Fruit fly (Drosophila melanogaster) whole organism, embryonic: ENCODE measurements around the gene Lcp65Ab1.
A peak's percentile ranks its signal among the peaks of the same experiment; 100 is the strongest.

Experiments used
- BtbVII ChIP-seq: fragments of 200-800 bp; sonication (Bioruptor generic); optimal IDR thresholded peaks from 3 replicates; lab custom pipeline; 2017; ENCODE audit warnings: missing biosample characterization, mild to moderate bottlenecking, missing genetic modification characterization
- CG1024 ChIP-seq: fragments of 200-800 bp; sonication (Bioruptor generic); IDR thresholded peaks from 2 replicates; pipeline ENCODE4 v1.3.6; 2022; ENCODE audit warnings: missing biosample characterization, missing genetic modification characterization
- CG11456 ChIP-seq: fragments of 200-800 bp; sonication (Bioruptor generic); IDR thresholded peaks from 3 replicates; pipeline ENCODE4 v1.3.6; 2022; ENCODE audit warnings: missing biosample characterization, missing genetic modification characterization
- CG11696 ChIP-seq: fragments of 200-800 bp; sonication (Bioruptor generic); IDR thresholded peaks from 2 replicates; pipeline ENCODE4 v1.3.6; 2022; ENCODE audit warnings: missing biosample characterization, missing genetic modification characterization
- CG12104 ChIP-seq: fragments of 200-800 bp; sonication (Bioruptor generic); optimal IDR thresholded peaks from 3 replicates; lab custom pipeline; 2016; ENCODE audit warnings: missing biosample characterization, missing genetic modification characterization
- CG12299 ChIP-seq: fragments of 200-800 bp; sonication (Bioruptor generic); optimal IDR thresholded peaks from 2 replicates; lab custom pipeline; 2018; ENCODE audit warnings: missing biosample characterization, mild to moderate bottlenecking, missing genetic modification characterization
- CG1233 ChIP-seq: fragments of 200-800 bp; sonication (Bioruptor generic); optimal IDR thresholded peaks from 4 replicates; lab custom pipeline; 2018; ENCODE audit warnings: missing biosample characterization, mild to moderate bottlenecking, missing genetic modification characterization
- CG13894 ChIP-seq: fragments of 200-800 bp; sonication (Bioruptor generic); optimal IDR thresholded peaks from 3 replicates; lab custom pipeline; 2018; ENCODE audit warnings: missing biosample characterization, mild to moderate bottlenecking, missing genetic modification characterization, moderate library complexity
- CG14710 ChIP-seq: fragments of 200-800 bp; sonication (Bioruptor generic); optimal IDR thresholded peaks from 3 replicates; lab custom pipeline; 2019; ENCODE audit warnings: missing biosample characterization, mild to moderate bottlenecking, missing genetic modification characterization, moderate library complexity
- CG14965 ChIP-seq: fragments of 200-800 bp; sonication (Bioruptor generic); optimal IDR thresholded peaks from 2 replicates; lab custom pipeline; 2016; ENCODE audit warnings: missing biosample characterization, missing genetic modification characterization, borderline replicate concordance
- CG15011 ChIP-seq: fragments of 200-800 bp; sonication (Bioruptor generic); optimal IDR thresholded peaks from 3 replicates; lab custom pipeline; 2018; ENCODE audit warnings: missing biosample characterization, mild to moderate bottlenecking, missing genetic modification characterization
- CG17912 ChIP-seq: fragments of 200-800 bp; sonication (Bioruptor generic); optimal IDR thresholded peaks from 2 replicates; lab custom pipeline; 2018; ENCODE audit warnings: missing biosample characterization, mild to moderate bottlenecking, missing genetic modification characterization
- CG2120 ChIP-seq: fragments of 200-800 bp; sonication (Bioruptor generic); optimal IDR thresholded peaks from 3 replicates; lab custom pipeline; 2016; ENCODE audit warnings: missing biosample characterization, missing genetic modification characterization
- CG42726 ChIP-seq: fragments of 200-800 bp; sonication (Bioruptor generic); IDR thresholded peaks from 2 replicates; pipeline ENCODE4 v1.3.6; 2022; ENCODE audit warnings: missing biosample characterization, missing genetic modification characterization; ENCODE audit not compliant: partially characterized antibody
- CG4730 ChIP-seq: fragments of 200-800 bp; sonication (Bioruptor generic); IDR thresholded peaks from 2 replicates; pipeline ENCODE4 v1.3.6; 2022; ENCODE audit warnings: missing biosample characterization, missing genetic modification characterization
- CG6272 ChIP-seq: fragments of 200-800 bp; sonication (Bioruptor generic); IDR thresholded peaks from 2 replicates; pipeline ENCODE4 v1.3.6; 2022; ENCODE audit warnings: missing biosample characterization, missing genetic modification characterization
- CG6813 ChIP-seq: fragments of 200-800 bp; sonication (Bioruptor generic); optimal IDR thresholded peaks from 2 replicates; lab custom pipeline; 2017; ENCODE audit warnings: missing biosample characterization, missing genetic modification characterization, mild to moderate bottlenecking, moderate library complexity, missing genetic modification reagents
- CG7357 ChIP-seq: fragments of 200-800 bp; sonication (Bioruptor generic); IDR thresholded peaks from 3 replicates; pipeline ENCODE4 v1.3.6; 2022; ENCODE audit warnings: missing biosample characterization, missing genetic modification characterization
- CG8388 ChIP-seq: fragments of 200-800 bp; sonication (Bioruptor generic); optimal IDR thresholded peaks from 2 replicates; lab custom pipeline; 2019; ENCODE audit warnings: missing biosample characterization, mild to moderate bottlenecking, missing genetic modification characterization, moderate library complexity
- CG9797 ChIP-seq: fragments of 200-800 bp; sonication (Bioruptor generic); optimal IDR thresholded peaks from 3 replicates; lab custom pipeline; 2018; ENCODE audit warnings: missing biosample characterization, mild to moderate bottlenecking, missing genetic modification characterization
- ERR ChIP-seq: fragments of 200-800 bp; sonication (Bioruptor generic); optimal IDR thresholded peaks from 2 replicates; lab custom pipeline; 2016; ENCODE audit warnings: missing biosample characterization, missing genetic modification characterization
- Ets97D ChIP-seq: fragments of 200-800 bp; sonication (Bioruptor generic); optimal IDR thresholded peaks from 3 replicates; lab custom pipeline; 2016; ENCODE audit warnings: missing biosample characterization, missing genetic modification characterization
- Gsc ChIP-seq: fragments of 200-800 bp; sonication (Bioruptor generic); IDR thresholded peaks from 2 replicates; pipeline ENCODE4 v1.3.6; 2022; ENCODE audit warnings: missing biosample characterization, missing genetic modification characterization
- H15 ChIP-seq: fragments of 200-800 bp; sonication (Bioruptor generic); IDR thresholded peaks from 3 replicates; pipeline ENCODE4 v1.3.6; 2022; ENCODE audit warnings: missing biosample characterization, missing genetic modification characterization
- NC2β ChIP-seq: fragments of 200-800 bp; sonication (Bioruptor generic); optimal IDR thresholded peaks from 2 replicates; lab custom pipeline; 2016; ENCODE audit warnings: missing biosample characterization, missing genetic modification characterization
- Nf-YB ChIP-seq: fragments of 200-800 bp; sonication (Bioruptor generic); optimal IDR thresholded peaks from 3 replicates; lab custom pipeline; 2019; ENCODE audit warnings: missing biosample characterization, mild to moderate bottlenecking, missing genetic modification characterization, moderate library complexity
- Ravus ChIP-seq: fragments of 200-800 bp; sonication (Bioruptor generic); IDR thresholded peaks from 2 replicates; pipeline ENCODE4 v1.3.6; 2022; ENCODE audit warnings: missing biosample characterization, missing genetic modification characterization
- Sry-δ ChIP-seq: fragments of 200-800 bp; sonication (Bioruptor generic); optimal IDR thresholded peaks from 2 replicates; lab custom pipeline; 2016; ENCODE audit warnings: missing biosample characterization, missing genetic modification characterization
- Stat92E ChIP-seq, 3 experiments: fragments of >200 bp in 2 of 3; fragments of 200-800 bp in 1 of 3; sonication (Bioruptor generic) in 1 of 3; optimal IDR thresholded peaks; 2 replicates each; lab custom pipeline; 2017 to 2019; ENCODE audit warnings: missing biosample characterization in 3 of 3, missing genetic modification characterization in 3 of 3, mild to moderate bottlenecking in 1 of 3, moderate library complexity in 1 of 3
- ab ChIP-seq: fragments of 200-800 bp; sonication (Bioruptor generic); optimal IDR thresholded peaks from 2 replicates; lab custom pipeline; 2016; ENCODE audit warnings: missing biosample characterization, missing genetic modification characterization
- ac ChIP-seq: fragments of 200-800 bp; sonication (Bioruptor generic); optimal IDR thresholded peaks from 3 replicates; lab custom pipeline; 2017; ENCODE audit warnings: missing biosample characterization, mild to moderate bottlenecking, missing genetic modification characterization
- ash1 ChIP-seq: fragments of 200-800 bp; sonication (Bioruptor generic); optimal IDR thresholded peaks from 2 replicates; lab custom pipeline; 2018; ENCODE audit warnings: missing biosample characterization, mild to moderate bottlenecking, missing genetic modification characterization
- chif ChIP-seq, 2 experiments: fragments of 200-800 bp; sonication (Bioruptor generic); optimal IDR thresholded peaks; 3 replicates each; lab custom pipeline; 2016; ENCODE audit warnings: missing biosample characterization in 2 of 2, missing genetic modification characterization in 2 of 2
- chm ChIP-seq: fragments of 200-800 bp; sonication (Bioruptor generic); IDR thresholded peaks from 2 replicates; pipeline ENCODE4 v1.3.6; 2022; ENCODE audit warnings: missing biosample characterization, missing genetic modification characterization
- emc ChIP-seq: fragments of 200-800 bp; sonication (Bioruptor generic); optimal IDR thresholded peaks from 2 replicates; lab custom pipeline; 2016; ENCODE audit warnings: missing biosample characterization, missing genetic modification characterization
- en ChIP-seq: fragments of 200-800 bp; sonication (Bioruptor generic); optimal IDR thresholded peaks from 2 replicates; lab custom pipeline; 2016; ENCODE audit warnings: missing biosample characterization, missing genetic modification characterization
- pita ChIP-seq: fragments of 200-800 bp; sonication (Bioruptor generic); optimal IDR thresholded peaks from 2 replicates; lab custom pipeline; 2017; ENCODE audit warnings: missing biosample characterization, mild to moderate bottlenecking, missing genetic modification characterization
- prd ChIP-seq, 3 experiments: fragments of >200 bp in 2 of 3; fragments of 200-800 bp in 1 of 3; sonication (Bioruptor generic) in 1 of 3; optimal IDR thresholded peaks in 2 of 3; IDR thresholded peaks in 1 of 3; 2 replicates in 2 of 3; 3 replicates in 1 of 3; pipeline versions ENCODE4 v1.3.6 to Lab custom; 2017 to 2022; ENCODE audit warnings: missing biosample characterization in 1 of 3, missing genetic modification characterization in 1 of 3
- rib ChIP-seq: fragments of 200-800 bp; sonication (Bioruptor generic); IDR thresholded peaks from 2 replicates; pipeline ENCODE4 v1.3.6; 2022; ENCODE audit warnings: missing biosample characterization, missing genetic modification characterization
- run ChIP-seq: fragments of 200-800 bp; sonication (Bioruptor generic); optimal IDR thresholded peaks from 3 replicates; lab custom pipeline; 2018; ENCODE audit warnings: missing biosample characterization, mild to moderate bottlenecking, missing genetic modification characterization
- salm ChIP-seq: fragments of 200-800 bp; sonication (Bioruptor generic); optimal IDR thresholded peaks from 2 replicates; lab custom pipeline; 2018; ENCODE audit warnings: missing biosample characterization, mild to moderate bottlenecking, missing genetic modification characterization
- sens-2 ChIP-seq: fragments of 200-800 bp; sonication (Bioruptor generic); IDR thresholded peaks from 2 replicates; pipeline ENCODE4 v1.3.6; 2022; ENCODE audit warnings: missing biosample characterization, missing genetic modification characterization
- sqz ChIP-seq: fragments of 200-800 bp; sonication (Bioruptor generic); optimal IDR thresholded peaks from 3 replicates; lab custom pipeline; 2018; ENCODE audit warnings: missing biosample characterization, mild to moderate bottlenecking, missing genetic modification characterization
- ssp ChIP-seq: fragments of 200-800 bp; sonication (Bioruptor generic); IDR thresholded peaks from 2 replicates; pipeline ENCODE4 v1.3.6; 2022; ENCODE audit warnings: missing biosample characterization, missing genetic modification characterization
- tup ChIP-seq: fragments of 200-800 bp; sonication (Bioruptor generic); optimal IDR thresholded peaks from 2 replicates; lab custom pipeline; 2016; ENCODE audit warnings: missing biosample characterization, mild to moderate bottlenecking, missing genetic modification characterization, moderate library complexity
- usp ChIP-seq: fragments of >200 bp; optimal IDR thresholded peaks from 2 replicates; lab custom pipeline; 2017; ENCODE audit warnings: missing biosample characterization, missing genetic modification characterization
- vnd ChIP-seq: fragments of 200-800 bp; sonication (Bioruptor generic); IDR thresholded peaks from 3 replicates; pipeline ENCODE4 v1.3.6; 2022; ENCODE audit warnings: missing biosample characterization, missing genetic modification characterization; ENCODE audit not compliant: partially characterized antibody
- z ChIP-seq: fragments of 200-800 bp; sonication (Bioruptor generic); IDR thresholded peaks from 3 replicates; pipeline ENCODE4 v1.3.6; 2022; ENCODE audit warnings: missing biosample characterization, missing genetic modification characterization

Lcp65Ab1 gene

DNA sequence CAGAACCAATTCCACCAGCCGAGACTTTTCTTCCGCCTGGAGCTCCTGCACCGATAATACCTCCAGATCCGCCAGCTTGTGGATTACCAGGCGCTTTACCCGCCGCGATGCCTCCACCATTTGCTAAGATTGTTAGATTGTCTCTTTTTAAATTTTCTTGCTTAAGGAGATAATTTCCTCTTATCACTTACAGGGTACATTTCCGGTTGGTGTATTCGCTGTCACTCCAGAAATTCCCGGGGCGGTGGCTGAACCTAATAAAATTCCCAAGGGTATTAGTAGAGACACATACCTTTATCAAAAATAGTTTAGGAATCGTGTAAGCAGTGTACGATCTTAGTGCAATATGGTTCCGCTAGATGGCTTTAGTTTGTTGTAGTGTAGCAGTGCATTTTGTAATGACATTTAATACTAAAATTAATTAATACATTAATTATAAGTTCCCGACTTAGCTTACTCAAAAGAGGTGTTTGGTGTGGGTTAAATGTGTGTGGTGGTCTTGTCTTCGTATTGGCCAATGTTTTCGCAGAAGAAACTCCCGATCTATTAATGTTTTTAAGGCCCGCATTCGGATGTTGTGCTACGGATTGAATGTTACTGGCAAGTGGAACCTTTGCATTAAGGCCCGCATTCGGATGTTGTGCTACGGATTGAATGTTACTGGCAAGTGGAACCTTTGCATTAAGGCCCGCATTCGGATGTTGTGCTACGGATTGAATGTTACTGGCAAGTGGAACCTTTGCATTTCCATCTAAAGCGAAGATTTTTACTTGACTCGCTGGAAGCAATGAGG is 24.5 kb upstream of the Lcp65Ab1 start (continued):
- TF ChIP-seq tup (GFP tag; lab: Kevin White, UChicago) = no peak
- TF ChIP-seq z = no peak; the same call in 2 of the 3 replicates
- TF ChIP-seq NC2β (GFP tag; lab: Kevin White, UChicago) = peak; percentile 50
- peak; percentile 29 for TF ChIP-seq CG9797
- TF ChIP-seq Ravus = no peak; the same call in 1 of the 2 replicates
- TF ChIP-seq en = peak; percentile 77
- peak; percentile 75 for TF ChIP-seq CG12104 (GFP tag; lab: Kevin White, UChicago)
- peak; percentile 90 for TF ChIP-seq CG6813 (GFP tag; lab: Kevin White, UChicago)
- TF ChIP-seq H15 (GFP tag; lab: Robert Waterston, UW) = peak; percentile 83
- no peak for TF ChIP-seq ab
- TF ChIP-seq sqz (GFP tag; lab: Kevin White, UChicago) = peak; percentile 74
- peak; percentile 76 for TF ChIP-seq CG11696 (GFP tag; lab: Robert Waterston, UW)
- no peak for TF ChIP-seq run (tag; lab: Kevin White, UChicago)
- peak; percentile 91; the same call in 2 of the 3 replicates for TF ChIP-seq CG11456 (GFP tag; lab: Robert Waterston, UW)
- TF ChIP-seq vnd (GFP tag; lab: Robert Waterston, UW) = no peak
- TF ChIP-seq CG14710 (tag; lab: Kevin White, UChicago) = peak; percentile 61
- peak; percentile 74 for TF ChIP-seq pita (GFP tag; lab: Kevin White, UChicago)
- peak; percentile 64 for TF ChIP-seq emc (GFP tag; lab: Kevin White, UChicago)
- peak; percentile 77 for TF ChIP-seq ash1
- peak; percentile 49 for TF ChIP-seq ac
- peak; percentile 55 for TF ChIP-seq CG6272
- peak; percentile 85 for TF ChIP-seq BtbVII (GFP tag; lab: Kevin White, UChicago)
- TF ChIP-seq CG2120 (GFP tag; lab: Kevin White, UChicago) = no peak
- TF ChIP-seq ssp (GFP tag; lab: Robert Waterston, UW) = peak; percentile 96
- TF ChIP-seq CG7357 (GFP tag; lab: Robert Waterston, UW) = peak; percentile 88
- TF ChIP-seq sens-2 (GFP tag; lab: Robert Waterston, UW) = peak; percentile 84
- peak; percentile 23 for TF ChIP-seq CG14965
- no peak for TF ChIP-seq Gsc (GFP tag; lab: Robert Waterston, UW)
- no peak for TF ChIP-seq rib (GFP tag; lab: Robert Waterston, UW)
- TF ChIP-seq chif (GFP tag; optimal IDR thresholded peaks at IDR 0.05; lab: Kevin White, UChicago) = peak; percentile 8 to 62
- no peak for TF ChIP-seq CG13894 (tag; lab: Kevin White, UChicago)
- TF ChIP-seq CG1024 (GFP tag; lab: Robert Waterston, UW) = peak; percentile 89
- TF ChIP-seq CG17912 (GFP tag; lab: Kevin White, UChicago) = peak; percentile 90
- TF ChIP-seq CG4730 (GFP tag; lab: Robert Waterston, UW) = peak; percentile 19; the same call in 1 of the 2 replicates
- TF ChIP-seq CG8388 (GFP tag; lab: Kevin White, UChicago) = peak; percentile 55
- TF ChIP-seq CG12299 (tag; lab: Kevin White, UChicago) = peak; percentile 16
- peak; percentile 42; the same call in 1 of the 2 replicates for TF ChIP-seq CG42726 (GFP tag; lab: Robert Waterston, UW)
- TF ChIP-seq prd (optimal IDR thresholded peaks at IDR 0.05; lab: Kevin White, UChicago) = peak in 1 of 2 experiments; percentile 5
- no peak for TF ChIP-seq prd (GFP tag; IDR thresholded peaks at IDR 0.05; lab: Robert Waterston, UW)
- TF ChIP-seq CG15011 (GFP tag; lab: Kevin White, UChicago) = peak; percentile 71
- peak; percentile 99 for TF ChIP-seq Ets97D (GFP tag; lab: Kevin White, UChicago)
- TF ChIP-seq Stat92E (GFP tag; optimal IDR thresholded peaks at IDR 0.05; lab: Kevin White, UChicago) = no peak
- no peak for TF ChIP-seq usp (GFP tag; lab: Kevin White, UChicago)
- peak; percentile 31 for TF ChIP-seq Sry-δ (GFP tag; lab: Kevin White, UChicago)
- TF ChIP-seq chm (GFP tag; lab: Robert Waterston, UW) = peak; percentile 94
- peak; percentile 54 for TF ChIP-seq salm (tag; lab: Kevin White, UChicago)
- peak; percentile 69 for TF ChIP-seq ERR (GFP tag; lab: Kevin White, UChicago)
- TF ChIP-seq Nf-YB (GFP tag; lab: Kevin White, UChicago) = peak; percentile 45
- TF ChIP-seq CG1233 = peak; percentile 89
